Fruit fly (Drosophila melanogaster): ENCODE data around the gene Tob.

Gene Tob

DNA sequence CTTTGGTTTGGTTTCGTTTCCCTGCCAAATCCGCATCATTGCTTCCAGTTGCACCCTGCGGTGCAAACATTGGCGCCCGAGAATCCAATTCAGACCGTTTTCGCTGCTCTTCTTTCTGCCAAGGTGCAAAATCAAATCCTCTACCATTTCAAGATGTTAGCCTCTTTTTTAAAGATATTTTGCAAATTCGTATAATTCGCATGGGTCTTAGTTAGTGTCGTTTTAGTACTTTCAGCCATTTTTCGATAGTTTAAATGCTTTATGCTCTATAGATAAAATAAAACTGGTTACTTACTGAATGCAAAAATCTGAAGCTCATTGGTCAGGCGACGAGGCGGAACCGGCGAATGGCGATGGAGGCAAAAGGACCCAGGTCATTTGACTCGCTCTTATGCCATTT is 20.4 kb upstream of the Tob start:
- TF ChIP-seq CG11617 (GFP tag; optimal IDR thresholded peaks at IDR 0.05) (no peak), toe (GFP tag; optimal IDR thresholded peaks at IDR 0.05) (no peak), kay (GFP tag; ENCODE audit: borderline replicate concordance) (no peak), cic (GFP tag; optimal IDR thresholded peaks at IDR 0.05) (no peak), CG7045 (GFP tag; optimal IDR thresholded peaks at IDR 0.05) (no peak), CG7101 (tag; optimal IDR thresholded peaks at IDR 0.05) (no peak), ovo (GFP tag; optimal IDR thresholded peaks at IDR 0.05) (no peak), CG5204 (GFP tag; optimal IDR thresholded peaks at IDR 0.05) (no peak), Mnt (GFP tag; optimal IDR thresholded peaks at IDR 0.05) (no peak), Crg-1 (GFP tag; optimal IDR thresholded peaks at IDR 0.05) (no peak), bab1 (GFP tag; optimal IDR thresholded peaks at IDR 0.05) (no peak), pad (GFP tag; optimal IDR thresholded peaks at IDR 0.05) (no peak), tj (GFP tag; optimal IDR thresholded peaks at IDR 0.05) (no peak), CG12768 (GFP tag; optimal IDR thresholded peaks at IDR 0.05) (no peak), Clk (GFP tag; optimal IDR thresholded peaks at IDR 0.05) (no peak), CG14711 (tag; optimal IDR thresholded peaks at IDR 0.05) (no peak), Hr96 (GFP tag; optimal IDR thresholded peaks at IDR 0.05) (no peak), CG1620 (GFP tag; optimal IDR thresholded peaks at IDR 0.05) (no peak), CG33017 (tag; optimal IDR thresholded peaks at IDR 0.05) (no peak), cnc (optimal IDR thresholded peaks at IDR 0.05) (no peak)

- TF ChIP-seq CG11617 (GFP tag; optimal IDR thresholded peaks at IDR 0.05) (no peak), CG1620 (GFP tag; optimal IDR thresholded peaks at IDR 0.05) (peak; percentile 24), CG5204 (GFP tag; optimal IDR thresholded peaks at IDR 0.05) (no peak), CG7101 (tag; optimal IDR thresholded peaks at IDR 0.05) (peak; percentile 0), toe (GFP tag; optimal IDR thresholded peaks at IDR 0.05) (peak; percentile 22), bab1 (GFP tag; optimal IDR thresholded peaks at IDR 0.05) (peak; percentile 45), CG33017 (tag; optimal IDR thresholded peaks at IDR 0.05) (no peak), tj (GFP tag; optimal IDR thresholded peaks at IDR 0.05) (peak; percentile 45), CG7045 (GFP tag; optimal IDR thresholded peaks at IDR 0.05) (no peak), Hr96 (GFP tag; optimal IDR thresholded peaks at IDR 0.05) (peak; percentile 24), pad (GFP tag; optimal IDR thresholded peaks at IDR 0.05) (no peak), Mnt (GFP tag; optimal IDR thresholded peaks at IDR 0.05) (peak; percentile 1), Crg-1 (GFP tag; optimal IDR thresholded peaks at IDR 0.05) (peak; percentile 15)
Measured at dm6 chrX:16105715-16106114, 14.4 kb upstream of the Tob start.

DNA sequence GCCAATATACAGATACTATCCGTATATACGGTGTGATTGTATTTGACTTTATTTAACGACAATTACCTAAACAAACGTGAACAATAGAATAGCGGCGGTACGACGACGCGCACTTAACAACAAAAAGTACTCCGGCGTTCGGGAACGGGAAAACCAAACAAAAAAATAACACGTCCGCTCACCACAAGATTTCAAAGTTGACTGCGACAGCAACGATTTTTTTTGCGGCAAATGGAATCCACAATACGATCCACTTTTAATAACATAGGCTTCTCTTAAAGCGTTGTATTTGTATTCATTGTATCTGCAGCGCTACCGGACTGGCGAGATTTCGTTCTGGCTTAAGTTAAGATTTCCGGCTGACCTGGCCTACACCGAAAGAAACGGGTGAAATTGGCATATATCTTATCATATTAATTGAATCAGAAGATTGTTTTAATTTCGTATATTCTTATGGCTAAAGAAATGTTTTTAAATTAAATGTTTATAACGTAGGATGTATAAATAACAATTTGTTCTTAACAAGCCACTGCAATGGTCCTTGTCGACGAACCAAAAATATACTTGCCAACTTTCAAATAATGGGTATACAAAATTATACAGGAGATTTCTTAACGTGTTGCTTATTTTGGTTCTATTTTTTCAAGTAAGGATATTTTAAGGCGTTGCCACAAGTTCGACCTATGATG is 13.6 kb upstream of the Tob start, which contains the start of the genes CG42353 and CG42354:
TSS of gene CG42353 (minus strand) at position 209 of the 689 bp plus-strand sequence.
TSS of gene CG42354 (minus strand) at position 209 of the 689 bp plus-strand sequence.
- TF ChIP-seq Crg-1 (GFP tag; optimal IDR thresholded peaks at IDR 0.05) = peak; percentile 57
- no peak for TF ChIP-seq cnc (optimal IDR thresholded peaks at IDR 0.05)
- peak; percentile 55 for TF ChIP-seq Mnt (GFP tag; optimal IDR thresholded peaks at IDR 0.05)
- peak; percentile 82 for TF ChIP-seq CG12768 (GFP tag; optimal IDR thresholded peaks at IDR 0.05)
- TF ChIP-seq CG5204 (GFP tag; optimal IDR thresholded peaks at IDR 0.05) = peak; percentile 87
- TF ChIP-seq pad (GFP tag; optimal IDR thresholded peaks at IDR 0.05) = peak; percentile 81
- peak; percentile 86 for TF ChIP-seq CG7045 (GFP tag; optimal IDR thresholded peaks at IDR 0.05)
- TF ChIP-seq CG14711 (tag; optimal IDR thresholded peaks at IDR 0.05) = peak; percentile 89
- TF ChIP-seq Hr96 (GFP tag; optimal IDR thresholded peaks at IDR 0.05) = peak; percentile 78
- TF ChIP-seq CG11617 (GFP tag; optimal IDR thresholded peaks at IDR 0.05) = peak; percentile 89
- peak; percentile 93 for TF ChIP-seq CG7101 (tag; optimal IDR thresholded peaks at IDR 0.05)
- peak; percentile 77 for TF ChIP-seq Clk (GFP tag; optimal IDR thresholded peaks at IDR 0.05)
- TF ChIP-seq CG1620 (GFP tag; optimal IDR thresholded peaks at IDR 0.05) = peak; percentile 80
- peak; percentile 76 for TF ChIP-seq ovo (GFP tag; optimal IDR thresholded peaks at IDR 0.05)
- TF ChIP-seq tj (GFP tag; optimal IDR thresholded peaks at IDR 0.05) = peak; percentile 46
- TF ChIP-seq bab1 (GFP tag; optimal IDR thresholded peaks at IDR 0.05) = peak; percentile 89
- peak; percentile 57 for TF ChIP-seq cic (GFP tag; optimal IDR thresholded peaks at IDR 0.05)
- peak; percentile 90 for TF ChIP-seq CG33017 (tag; optimal IDR thresholded peaks at IDR 0.05)
- TF ChIP-seq toe (GFP tag; optimal IDR thresholded peaks at IDR 0.05) = peak; percentile 70
- peak; percentile 85 for TF ChIP-seq kay (GFP tag; ENCODE audit: borderline replicate concordance)

DNA sequence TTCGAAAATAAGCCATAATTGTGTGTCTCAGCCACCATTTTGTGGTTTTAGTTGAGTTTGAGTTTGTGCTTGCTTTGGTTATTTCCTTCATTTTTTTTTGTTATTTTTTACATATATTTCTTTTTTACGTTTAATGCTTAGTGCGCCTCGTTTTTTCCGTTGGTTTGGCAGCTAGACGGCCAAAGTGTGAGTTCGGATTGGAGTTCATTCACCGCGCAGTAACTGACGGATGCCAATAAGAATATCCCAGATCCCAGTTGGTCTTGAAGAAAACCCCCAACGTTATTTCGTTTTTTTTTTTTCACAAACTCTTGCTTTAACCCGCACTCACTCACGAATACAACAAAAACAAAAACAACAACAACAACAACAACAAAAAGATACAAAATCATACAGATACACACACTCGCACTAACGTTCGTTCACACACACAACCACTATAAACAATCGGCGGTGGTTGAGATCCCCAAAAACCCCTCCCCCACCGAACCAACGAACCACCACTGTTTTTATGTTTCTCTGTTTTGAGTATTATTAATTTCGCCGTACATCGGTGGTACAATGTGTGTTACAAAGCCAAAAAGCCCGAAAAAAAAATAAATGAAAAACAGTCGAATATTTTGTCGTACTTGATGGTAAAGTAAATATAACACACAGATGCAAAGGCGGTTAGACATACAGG is 12.9 kb upstream of the Tob start:
- TF ChIP-seq CG11617 (GFP tag; optimal IDR thresholded peaks at IDR 0.05) (no peak), tj (GFP tag; optimal IDR thresholded peaks at IDR 0.05) (peak; percentile 74)

DNA sequence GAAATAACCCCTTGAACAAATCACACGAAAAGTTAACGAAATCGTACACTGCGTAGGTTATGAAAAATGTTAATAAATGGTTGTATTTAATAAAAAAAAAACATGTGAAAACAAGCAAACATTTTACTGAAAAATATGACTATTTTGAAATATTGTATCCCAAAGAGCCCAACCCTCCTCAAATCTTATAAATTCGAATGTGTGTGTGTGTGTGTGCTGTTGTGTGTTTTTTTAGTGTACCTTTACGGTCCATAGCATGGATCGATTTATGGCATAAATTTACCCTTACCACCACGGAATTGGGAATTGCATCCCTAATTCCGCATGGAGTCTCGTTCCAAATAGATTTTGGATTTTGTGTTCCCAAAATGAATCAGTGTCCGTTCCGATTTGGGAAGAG is 12.2 kb upstream of the Tob start:
- TF ChIP-seq toe (GFP tag; optimal IDR thresholded peaks at IDR 0.05) (no peak), CG33017 (tag; optimal IDR thresholded peaks at IDR 0.05) (no peak), CG14711 (tag; optimal IDR thresholded peaks at IDR 0.05) (no peak), tj (GFP tag; optimal IDR thresholded peaks at IDR 0.05) (no peak), Crg-1 (GFP tag; optimal IDR thresholded peaks at IDR 0.05) (no peak), kay (GFP tag; ENCODE audit: borderline replicate concordance) (no peak)
